Fruit fly (Drosophila melanogaster) whole organism, embryonic: ENCODE data around the gene CG14230.

Source experiments
- Ada2b ChIP-seq: fragments of 200-800 bp; sonication (Bioruptor generic); IDR thresholded peaks from 2 replicates; pipeline ENCODE4 v1.3.6; 2022; ENCODE audit warnings: missing biosample characterization, missing genetic modification characterization
- Adf1 ChIP-seq: fragments of 200-800 bp; sonication (Bioruptor generic); IDR thresholded peaks from 2 replicates; pipeline ENCODE4 v1.3.6; 2022; ENCODE audit warnings: missing biosample characterization, missing genetic modification characterization
- CG11398 ChIP-seq: fragments of 200-800 bp; sonication (Bioruptor generic); optimal IDR thresholded peaks from 2 replicates; lab custom pipeline; 2016; ENCODE audit warnings: missing biosample characterization, missing genetic modification characterization
- CG11504 ChIP-seq: fragments of 200-800 bp; sonication (Bioruptor generic); optimal IDR thresholded peaks from 3 replicates; lab custom pipeline; 2019; ENCODE audit warnings: missing biosample characterization, mild to moderate bottlenecking, missing genetic modification characterization, moderate library complexity
- CG12155 ChIP-seq: fragments of 200-800 bp; sonication (Bioruptor generic); optimal IDR thresholded peaks from 3 replicates; lab custom pipeline; 2016; ENCODE audit warnings: missing biosample characterization, missing genetic modification characterization
- CG12219 ChIP-seq: fragments of 200-800 bp; sonication (Bioruptor generic); optimal IDR thresholded peaks from 3 replicates; lab custom pipeline; 2018; ENCODE audit warnings: missing biosample characterization, mild to moderate bottlenecking, missing genetic modification characterization
- CG12769 ChIP-seq: fragments of 200-800 bp; sonication (Bioruptor generic); optimal IDR thresholded peaks from 2 replicates; lab custom pipeline; 2019; ENCODE audit warnings: missing biosample characterization, mild to moderate bottlenecking, missing genetic modification characterization, moderate library complexity
- CG14710 ChIP-seq: fragments of 200-800 bp; sonication (Bioruptor generic); optimal IDR thresholded peaks from 3 replicates; lab custom pipeline; 2019; ENCODE audit warnings: missing biosample characterization, mild to moderate bottlenecking, missing genetic modification characterization, moderate library complexity
- CG14965 ChIP-seq: fragments of 200-800 bp; sonication (Bioruptor generic); optimal IDR thresholded peaks from 2 replicates; lab custom pipeline; 2016; ENCODE audit warnings: missing biosample characterization, missing genetic modification characterization, borderline replicate concordance
- CG1529 ChIP-seq: fragments of 200-800 bp; sonication (Bioruptor generic); optimal IDR thresholded peaks from 3 replicates; lab custom pipeline; 2018; ENCODE audit warnings: missing biosample characterization, missing genetic modification characterization
- CG17186 ChIP-seq: fragments of 200-800 bp; sonication (Bioruptor generic); optimal IDR thresholded peaks from 3 replicates; lab custom pipeline; 2017; ENCODE audit warnings: missing biosample characterization, missing genetic modification reagents, missing genetic modification characterization
- CG17385 ChIP-seq: fragments of 200-800 bp; sonication (Bioruptor generic); optimal IDR thresholded peaks from 3 replicates; lab custom pipeline; 2018; ENCODE audit warnings: missing biosample characterization, mild to moderate bottlenecking, missing genetic modification characterization
- CG17802 ChIP-seq: fragments of 200-800 bp; sonication (Bioruptor generic); optimal IDR thresholded peaks from 2 replicates; lab custom pipeline; 2018; ENCODE audit warnings: missing biosample characterization, mild to moderate bottlenecking, missing genetic modification characterization, moderate library complexity
- CG17829 ChIP-seq: fragments of 200-800 bp; optimal IDR thresholded peaks from 2 replicates; lab custom pipeline; 2019; ENCODE audit warnings: missing biosample characterization, mild to moderate bottlenecking, missing genetic modification characterization, moderate library complexity
- CG17912 ChIP-seq: fragments of 200-800 bp; sonication (Bioruptor generic); optimal IDR thresholded peaks from 2 replicates; lab custom pipeline; 2018; ENCODE audit warnings: missing biosample characterization, mild to moderate bottlenecking, missing genetic modification characterization
- CG1792 ChIP-seq: fragments of 200-800 bp; sonication (Bioruptor generic); optimal IDR thresholded peaks from 2 replicates; lab custom pipeline; 2016; ENCODE audit warnings: missing biosample characterization, missing genetic modification characterization
- CG2889 ChIP-seq: fragments of 200-800 bp; sonication (Bioruptor generic); IDR thresholded peaks from 3 replicates; pipeline ENCODE4 v1.3.6; 2022; ENCODE audit warnings: missing biosample characterization, missing genetic modification characterization
- CG8388 ChIP-seq: fragments of 200-800 bp; sonication (Bioruptor generic); optimal IDR thresholded peaks from 2 replicates; lab custom pipeline; 2019; ENCODE audit warnings: missing biosample characterization, mild to moderate bottlenecking, missing genetic modification characterization, moderate library complexity
- Dad ChIP-seq: fragments of 200-800 bp; sonication (Bioruptor generic); optimal IDR thresholded peaks from 3 replicates; lab custom pipeline; 2016; ENCODE audit warnings: missing biosample characterization, missing genetic modification characterization
- Doc2 ChIP-seq: fragments of 200-800 bp; sonication (Bioruptor generic); IDR thresholded peaks from 2 replicates; pipeline ENCODE4 v1.3.6; 2022; ENCODE audit warnings: missing biosample characterization, missing genetic modification characterization
- Drgx ChIP-seq: fragments of 200-800 bp; sonication (Bioruptor generic); IDR thresholded peaks from 2 replicates; pipeline ENCODE4 v1.3.6; 2022; ENCODE audit warnings: missing biosample characterization, missing genetic modification characterization
- E2f1 ChIP-seq: fragments of 200-800 bp; sonication (Bioruptor generic); IDR thresholded peaks from 2 replicates; pipeline ENCODE4 v1.3.6; 2022; ENCODE audit warnings: missing biosample characterization, missing genetic modification characterization
- HHEX ChIP-seq: fragments of 200-800 bp; sonication (Bioruptor generic); optimal IDR thresholded peaks from 3 replicates; lab custom pipeline; 2017; ENCODE audit warnings: missing biosample characterization, mild to moderate bottlenecking, missing genetic modification characterization, missing genetic modification reagents
- Hmx ChIP-seq: fragments of 200-800 bp; sonication (Bioruptor generic); optimal IDR thresholded peaks from 2 replicates; lab custom pipeline; 2016; ENCODE audit warnings: missing biosample characterization, missing genetic modification characterization
- Oli ChIP-seq: fragments of 200-800 bp; sonication (Bioruptor generic); optimal IDR thresholded peaks from 2 replicates; lab custom pipeline; 2018; ENCODE audit warnings: missing biosample characterization, mild to moderate bottlenecking, missing genetic modification characterization, moderate library complexity
- Sry-β ChIP-seq: fragments of 200-800 bp; sonication (Bioruptor generic); optimal IDR thresholded peaks from 2 replicates; lab custom pipeline; 2018; ENCODE audit warnings: missing biosample characterization, mild to moderate bottlenecking, missing genetic modification characterization, moderate library complexity
- bsh ChIP-seq, 2 experiments: fragments of 200-800 bp; sonication (Bioruptor generic); optimal IDR thresholded peaks; 2 replicates each; lab custom pipeline; 2017 to 2018; ENCODE audit warnings: mild to moderate bottlenecking in 2 of 2, missing biosample characterization in 2 of 2, missing genetic modification characterization in 2 of 2, moderate library complexity in 1 of 2
- caup ChIP-seq: fragments of 200-800 bp; sonication (Bioruptor generic); optimal IDR thresholded peaks from 3 replicates; lab custom pipeline; 2017; ENCODE audit warnings: missing biosample characterization, mild to moderate bottlenecking, missing genetic modification characterization, moderate library complexity; ENCODE audit not compliant: severe bottlenecking
- ems ChIP-seq: fragments of 200-800 bp; sonication (Bioruptor generic); optimal IDR thresholded peaks from 3 replicates; lab custom pipeline; 2016; ENCODE audit warnings: missing biosample characterization, missing genetic modification characterization
- eyg ChIP-seq: fragments of 200-800 bp; sonication (Bioruptor generic); optimal IDR thresholded peaks from 3 replicates; lab custom pipeline; 2016; ENCODE audit warnings: missing biosample characterization, missing genetic modification characterization
- fd64A ChIP-seq: fragments of 200-800 bp; sonication (Bioruptor generic); optimal IDR thresholded peaks from 3 replicates; lab custom pipeline; 2018; ENCODE audit warnings: missing biosample characterization, mild to moderate bottlenecking, missing genetic modification characterization
- gce ChIP-seq: fragments of 200-800 bp; sonication (Bioruptor generic); IDR thresholded peaks from 3 replicates; pipeline ENCODE4 v1.3.6; 2022; ENCODE audit warnings: missing biosample characterization, missing genetic modification characterization
- grn ChIP-seq: fragments of 200-800 bp; sonication (Bioruptor generic); optimal IDR thresholded peaks from 3 replicates; lab custom pipeline; 2017; ENCODE audit warnings: missing biosample characterization, missing genetic modification characterization
- gt ChIP-seq: fragments of 200-800 bp; sonication (Bioruptor generic); IDR thresholded peaks from 2 replicates; pipeline ENCODE4 v1.3.6; 2022; ENCODE audit warnings: missing biosample characterization, missing genetic modification characterization
- hkb ChIP-seq, 2 experiments: fragments of 200-800 bp in 1 of 2; fragments of >200 bp in 1 of 2; sonication (Bioruptor generic) in 1 of 2; IDR thresholded peaks in 1 of 2; optimal IDR thresholded peaks in 1 of 2; 2 replicates each; pipeline versions ENCODE4 v1.3.6 to Lab custom; 2017 to 2022; ENCODE audit warnings: missing biosample characterization in 1 of 2, missing genetic modification characterization in 1 of 2
- jigr1 ChIP-seq: fragments of 200-800 bp; sonication (Bioruptor generic); IDR thresholded peaks from 3 replicates; pipeline ENCODE4 v1.3.6; 2022; ENCODE audit warnings: missing biosample characterization, missing genetic modification characterization
- lola ChIP-seq, 3 experiments: fragments of >200 bp in 2 of 3; fragments of 200-800 bp in 1 of 3; sonication (Bioruptor generic) in 1 of 3; optimal IDR thresholded peaks; 2 replicates each; lab custom pipeline; 2017 to 2019; ENCODE audit warnings: missing biosample characterization in 3 of 3, missing genetic modification characterization in 3 of 3, mild to moderate bottlenecking in 1 of 3, moderate library complexity in 1 of 3
- mirr ChIP-seq: fragments of 200-800 bp; sonication (Bioruptor generic); optimal IDR thresholded peaks from 3 replicates; lab custom pipeline; 2018; ENCODE audit warnings: missing biosample characterization, mild to moderate bottlenecking, missing genetic modification characterization
- pan ChIP-seq, 4 experiments: fragments of >200 bp in 3 of 4; fragments of 200-800 bp in 1 of 4; sonication (Bioruptor generic) in 1 of 4; optimal IDR thresholded peaks in 3 of 4; IDR thresholded peaks in 1 of 4; 2 replicates each; pipeline versions ENCODE4 v1.3.6 to Lab custom; 2017 to 2022; ENCODE audit warnings: missing biosample characterization in 2 of 4, missing genetic modification characterization in 2 of 4, mixed read lengths in 1 of 4
- peb ChIP-seq: fragments of 200-800 bp; sonication (Bioruptor generic); IDR thresholded peaks from 2 replicates; pipeline ENCODE4 v1.3.6; 2022; ENCODE audit warnings: missing biosample characterization, missing genetic modification characterization
- sens ChIP-seq: fragments of 200-800 bp; sonication (Bioruptor generic); peaks from one replicate; lab custom pipeline; 2016; ENCODE audit warnings: missing biosample characterization, missing genetic modification characterization
- sna ChIP-seq: fragments of 200-800 bp; sonication (Bioruptor generic); IDR thresholded peaks from 2 replicates; pipeline ENCODE4 v1.3.6; 2022; ENCODE audit warnings: missing biosample characterization, missing genetic modification characterization; ENCODE audit not compliant: partially characterized antibody
- sob ChIP-seq: fragments of 200-800 bp; sonication (Bioruptor generic); IDR thresholded peaks from 2 replicates; pipeline ENCODE4 v1.3.6; 2022; ENCODE audit warnings: missing biosample characterization, missing genetic modification characterization
- stwl ChIP-seq: fragments of 200-800 bp; sonication (Bioruptor generic); optimal IDR thresholded peaks from 3 replicates; lab custom pipeline; 2018; ENCODE audit warnings: missing biosample characterization, mild to moderate bottlenecking, missing genetic modification characterization, moderate library complexity
- tap ChIP-seq: fragments of 200-800 bp; optimal IDR thresholded peaks from 3 replicates; lab custom pipeline; 2019; ENCODE audit warnings: missing biosample characterization, mild to moderate bottlenecking, missing genetic modification characterization, moderate library complexity
- tgo ChIP-seq: fragments of 200-800 bp; sonication (Bioruptor generic); IDR thresholded peaks from 3 replicates; pipeline ENCODE4 v1.3.6; 2022; ENCODE audit warnings: missing biosample characterization, missing genetic modification characterization
- trem ChIP-seq: fragments of 200-800 bp; optimal IDR thresholded peaks from 3 replicates; lab custom pipeline; 2019; ENCODE audit warnings: missing biosample characterization, mild to moderate bottlenecking, missing genetic modification characterization, moderate library complexity
- wdn ChIP-seq: fragments of 200-800 bp; sonication (Bioruptor generic); IDR thresholded peaks from 2 replicates; pipeline ENCODE4 v1.3.6; 2022; ENCODE audit warnings: missing biosample characterization, missing genetic modification characterization

CG14230 gene

DNA sequence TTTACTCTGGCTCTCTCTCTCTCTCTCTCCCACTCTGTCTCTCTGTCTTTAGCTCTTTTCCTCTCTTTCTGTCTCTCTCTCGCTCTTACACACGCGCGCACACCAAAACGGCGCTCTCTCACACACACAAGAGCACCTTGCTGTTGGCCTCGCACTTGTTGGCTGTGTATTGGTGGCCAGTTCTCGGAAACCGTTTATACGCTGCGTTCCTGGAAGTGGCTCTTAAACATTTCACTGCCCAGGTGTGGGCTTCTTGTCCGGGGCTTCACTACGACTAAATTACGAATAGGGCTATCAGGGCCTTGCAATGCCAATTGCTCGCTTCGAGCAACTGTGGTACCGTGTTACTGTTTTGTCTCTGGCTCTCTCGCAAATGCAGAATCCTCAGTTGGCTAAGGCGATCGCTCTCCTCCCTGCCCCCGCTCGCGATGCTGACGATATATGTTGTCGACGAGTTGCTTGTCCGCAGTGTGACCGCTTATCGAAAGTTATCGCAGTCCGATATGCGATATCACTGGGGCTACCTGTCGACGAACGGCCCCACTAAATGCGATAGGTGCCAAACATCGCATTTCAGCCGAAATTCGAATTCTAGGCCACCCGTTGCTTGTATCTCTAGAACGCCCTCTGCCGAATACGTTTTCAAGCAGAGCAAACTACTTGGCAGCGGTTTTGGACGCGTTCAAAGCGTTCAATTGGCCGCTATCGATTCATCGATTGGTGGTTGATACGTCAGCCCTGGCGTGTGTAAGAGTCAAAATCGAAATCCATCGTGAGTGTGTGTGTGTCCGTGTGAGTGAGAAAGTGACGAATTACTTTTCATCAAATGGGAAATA, 20.7 kb upstream of the CG14230 start, which contains the start of the genes dome and Ubqn (continued):
- TF ChIP-seq CG17802 (tag; lab: Kevin White, UChicago) = no peak
- no peak for TF ChIP-seq fd64A (GFP tag; lab: Kevin White, UChicago)
- no peak for TF ChIP-seq tgo (GFP tag; lab: Robert Waterston, UW)
- TF ChIP-seq peb (GFP tag; lab: Robert Waterston, UW) = no peak
- TF ChIP-seq CG17186 (GFP tag; lab: Kevin White, UChicago) = peak; percentile 83
- no peak for TF ChIP-seq CG8388 (GFP tag; lab: Kevin White, UChicago)
- no peak for TF ChIP-seq Dad (GFP tag; lab: Kevin White, UChicago)
- TF ChIP-seq CG14965 (GFP tag; lab: Kevin White, UChicago) = no peak
- TF ChIP-seq stwl = peak; percentile 72
- peak; percentile 88 for TF ChIP-seq sna
- TF ChIP-seq CG14710 (tag; lab: Kevin White, UChicago) = peak; percentile 76
- TF ChIP-seq Adf1 (GFP tag; lab: Robert Waterston, UW) = peak; percentile 28; the same call in 1 of the 2 replicates
- no peak for TF ChIP-seq Oli (tag; lab: Kevin White, UChicago)
- peak; percentile 63 for TF ChIP-seq hkb (optimal IDR thresholded peaks at IDR 0.05; lab: Kevin White, UChicago)
- 0 out of 2 replicates have a peak, but pooled peaks have one; percentile 22 for TF ChIP-seq hkb (GFP tag; IDR thresholded peaks at IDR 0.05; lab: Robert Waterston, UW)
- TF ChIP-seq CG12769 (tag; lab: Kevin White, UChicago) = peak; percentile 37
- TF ChIP-seq gt (GFP tag; lab: Robert Waterston, UW) = no peak
- TF ChIP-seq trem = peak; percentile 57
- no peak for TF ChIP-seq sob (GFP tag; lab: Robert Waterston, UW)
- TF ChIP-seq CG1529 (GFP tag; lab: Kevin White, UChicago) = no peak
- peak; percentile 58 for TF ChIP-seq Sry-β
- no peak for TF ChIP-seq E2f1 (GFP tag; lab: Robert Waterston, UW)
- TF ChIP-seq ems (GFP tag; lab: Kevin White, UChicago) = no peak
- TF ChIP-seq tap = no peak
- no peak for TF ChIP-seq Ada2b (GFP tag; lab: Robert Waterston, UW)
- no peak for TF ChIP-seq CG1792 (GFP tag; lab: Kevin White, UChicago)
- TF ChIP-seq CG2889 (GFP tag; lab: Robert Waterston, UW) = no peak
- TF ChIP-seq Hmx (GFP tag; lab: Kevin White, UChicago) = no peak
- no peak for TF ChIP-seq CG12219 (GFP tag; lab: Kevin White, UChicago)
- no peak for TF ChIP-seq CG17829 (tag; lab: Kevin White, UChicago)
- no peak for TF ChIP-seq HHEX (GFP tag; lab: Kevin White, UChicago)
- TF ChIP-seq pan (optimal IDR thresholded peaks at IDR 0.05; lab: Kevin White, UChicago) = no peak
- TF ChIP-seq pan (GFP tag; optimal IDR thresholded peaks at IDR 0.05 in 1 of 2, IDR thresholded peaks at IDR 0.05 in 1 of 2) = no peak
- no peak for TF ChIP-seq wdn (GFP tag; lab: Robert Waterston, UW)
- TF ChIP-seq Doc2 (GFP tag; lab: Robert Waterston, UW) = no peak
- no peak for TF ChIP-seq caup (GFP tag; lab: Kevin White, UChicago)
- peak; percentile 78 for TF ChIP-seq CG12155 (GFP tag; lab: Kevin White, UChicago)
- no peak for TF ChIP-seq Drgx (GFP tag; lab: Robert Waterston, UW)
- peak; percentile 72 for TF ChIP-seq sens (GFP tag; lab: Kevin White, UChicago)
- TF ChIP-seq lola (GFP tag; optimal IDR thresholded peaks at IDR 0.05; lab: Kevin White, UChicago) = no peak
- TF ChIP-seq mirr (GFP tag; lab: Kevin White, UChicago) = peak; percentile 4
- TF ChIP-seq CG11504 (tag; lab: Kevin White, UChicago) = no peak
- no peak for TF ChIP-seq eyg (GFP tag; lab: Kevin White, UChicago)
- TF ChIP-seq gce = 0 out of 3 replicates have a peak, but pooled peaks have one; percentile 9
- TF ChIP-seq CG17385 (GFP tag; lab: Kevin White, UChicago) = peak; percentile 44
- no peak for TF ChIP-seq jigr1 (GFP tag; lab: Robert Waterston, UW)
- no peak for TF ChIP-seq grn (GFP tag; lab: Kevin White, UChicago)
- peak in 1 of 2 experiments; percentile 25 for TF ChIP-seq bsh (GFP tag; optimal IDR thresholded peaks at IDR 0.05; lab: Kevin White, UChicago)
- no peak for TF ChIP-seq CG11398 (GFP tag; lab: Kevin White, UChicago)
- no peak for TF ChIP-seq CG17912 (GFP tag; lab: Kevin White, UChicago)
